Worm (Caenorhabditis elegans) whole organism, late embryonic: ENCODE data around the gene F42G4.6.

Experiments used
- ahr-1 ChIP-seq: sonication (generic microtip); optimal IDR thresholded peaks from 2 replicates; lab custom pipeline; 2016; ENCODE audit warnings: missing genetic modification characterization, missing compliant biosample characterization
- ama-1 ChIP-seq: fragments of 150-350 bp; optimal IDR thresholded peaks from 2 replicates; lab custom pipeline; 2014
- ceh-9 ChIP-seq: sonication (generic microtip); optimal IDR thresholded peaks from 2 replicates; lab custom pipeline; 2016; ENCODE audit warnings: mild to moderate bottlenecking, missing genetic modification characterization, inconsistent platforms, missing compliant biosample characterization
- dve-1 ChIP-seq: sonication (generic microtip); optimal IDR thresholded peaks from 2 replicates; lab custom pipeline; 2017; ENCODE audit warnings: antibody characterized with exemption, mild to moderate bottlenecking, missing genetic modification characterization, missing compliant biosample characterization
- elt-2 ChIP-seq: sonication (generic microtip); optimal IDR thresholded peaks from 2 replicates; lab custom pipeline; 2016; ENCODE audit warnings: missing genetic modification reagents, missing genetic modification characterization, missing compliant biosample characterization
- nfya-1 ChIP-seq: sonication (generic microtip); optimal IDR thresholded peaks from 2 replicates; lab custom pipeline; 2017; ENCODE audit warnings: missing genetic modification characterization, mild to moderate bottlenecking, missing compliant biosample characterization, antibody characterized with exemption, moderate library complexity
- nhr-11 ChIP-seq: fragments of 150-350 bp; optimal IDR thresholded peaks from 2 replicates; lab custom pipeline; 2014; ENCODE audit warnings: missing biosample characterization, missing genetic modification characterization
- odd-2 ChIP-seq: sonication (generic microtip); optimal IDR thresholded peaks from 2 replicates; lab custom pipeline; 2017; ENCODE audit warnings: antibody characterized with exemption, mild to moderate bottlenecking, missing genetic modification characterization, missing compliant biosample characterization
- rnt-1 ChIP-seq: sonication (generic microtip); optimal IDR thresholded peaks from 2 replicates; lab custom pipeline; 2016; ENCODE audit warnings: missing genetic modification characterization, missing compliant biosample characterization
- tbx-2 ChIP-seq: sonication (generic microtip); optimal IDR thresholded peaks from 2 replicates; lab custom pipeline; 2016; ENCODE audit warnings: missing genetic modification characterization, missing compliant biosample characterization
- tbx-7 ChIP-seq: sonication (generic microtip); optimal IDR thresholded peaks from 2 replicates; lab custom pipeline; 2016; ENCODE audit warnings: missing genotype, missing genetic modification characterization, missing compliant biosample characterization

- no peak for TF ChIP-seq odd-2 (tag; lab: Kevin White, UChicago)
- no peak for TF ChIP-seq ahr-1 (tag; lab: Kevin White, UChicago)
- TF ChIP-seq ceh-9 (tag; lab: Kevin White, UChicago) = no peak
- no peak for TF ChIP-seq nfya-1 (tag; lab: Kevin White, UChicago)
- TF ChIP-seq nhr-11 (tag; lab: Kevin White, UChicago) = no peak
- TF ChIP-seq tbx-7 (tag; lab: Kevin White, UChicago) = no peak
- TF ChIP-seq dve-1 (tag; lab: Kevin White, UChicago) = no peak
- no peak for TF ChIP-seq tbx-2 (tag; lab: Kevin White, UChicago)
- no peak for TF ChIP-seq elt-2 (tag; lab: Kevin White, UChicago)
- no peak for TF ChIP-seq ama-1
- no peak for TF ChIP-seq rnt-1 (tag; lab: Kevin White, UChicago)
Measured at ce11 chrII:13122720-13123119, 43.5 kb downstream of the F42G4.6 start, which contains the start of gene bath-45.
